Fruit fly (Drosophila melanogaster) whole organism, embryonic: ENCODE results near the gene Srg3.

ENCODE experiments used
- Aef1 ChIP-seq: fragments of 200-800 bp; sonication (Bioruptor generic); IDR thresholded peaks from 3 replicates; pipeline ENCODE4 v1.3.6; 2022; ENCODE audit warnings: missing biosample characterization, missing genetic modification characterization
- BEAF-32 ChIP-seq: fragments of 200-800 bp; sonication (Bioruptor generic); optimal IDR thresholded peaks from 3 replicates; lab custom pipeline; 2017; ENCODE audit warnings: missing biosample characterization, missing genetic modification characterization, mild to moderate bottlenecking, moderate library complexity, missing genetic modification reagents
- C15 ChIP-seq: fragments of 200-800 bp; sonication (Bioruptor generic); IDR thresholded peaks from 3 replicates; pipeline ENCODE4 v1.3.6; 2022; ENCODE audit warnings: missing biosample characterization, missing genetic modification characterization
- CG10565 ChIP-seq: fragments of 200-800 bp; sonication (Bioruptor generic); optimal IDR thresholded peaks from 3 replicates; lab custom pipeline; 2016; ENCODE audit warnings: missing biosample characterization, mild to moderate bottlenecking, missing genetic modification characterization
- CG11504 ChIP-seq: fragments of 200-800 bp; sonication (Bioruptor generic); optimal IDR thresholded peaks from 3 replicates; lab custom pipeline; 2019; ENCODE audit warnings: missing biosample characterization, mild to moderate bottlenecking, missing genetic modification characterization, moderate library complexity
- CG11695 ChIP-seq: fragments of 200-800 bp; sonication (Bioruptor generic); IDR thresholded peaks from 3 replicates; pipeline ENCODE4 v1.3.6; 2022; ENCODE audit warnings: missing biosample characterization, missing genetic modification characterization
- CG11723 ChIP-seq: fragments of 200-800 bp; sonication (Bioruptor generic); optimal IDR thresholded peaks from 2 replicates; lab custom pipeline; 2017; ENCODE audit warnings: missing biosample characterization, mild to moderate bottlenecking, missing genetic modification characterization
- CG12744 ChIP-seq: fragments of 200-800 bp; sonication (Bioruptor generic); optimal IDR thresholded peaks from 2 replicates; lab custom pipeline; 2016; ENCODE audit warnings: missing biosample characterization, missing genetic modification characterization
- CG13775 ChIP-seq: fragments of 200-800 bp; sonication (Bioruptor generic); optimal IDR thresholded peaks from 3 replicates; lab custom pipeline; 2017; ENCODE audit warnings: missing biosample characterization, mild to moderate bottlenecking, missing genetic modification characterization
- CG14667 ChIP-seq: fragments of 200-800 bp; sonication (Bioruptor generic); IDR thresholded peaks from 2 replicates; pipeline ENCODE4 v1.3.6; 2022; ENCODE audit warnings: missing biosample characterization, missing genetic modification characterization
- CG1832 ChIP-seq: fragments of 200-800 bp; sonication (Bioruptor generic); optimal IDR thresholded peaks from 2 replicates; lab custom pipeline; 2017; ENCODE audit warnings: missing biosample characterization, mild to moderate bottlenecking, missing genetic modification characterization, inconsistent platforms
- CG3847 ChIP-seq: fragments of 200-800 bp; sonication (Bioruptor generic); IDR thresholded peaks from 2 replicates; pipeline ENCODE4 v1.3.6; 2022; ENCODE audit warnings: missing biosample characterization, missing genetic modification characterization
- CG5953 ChIP-seq: fragments of 200-800 bp; sonication (Bioruptor generic); IDR thresholded peaks from 2 replicates; pipeline ENCODE4 v1.3.6; 2022; ENCODE audit warnings: missing biosample characterization, missing genetic modification characterization
- CG7357 ChIP-seq: fragments of 200-800 bp; sonication (Bioruptor generic); IDR thresholded peaks from 3 replicates; pipeline ENCODE4 v1.3.6; 2022; ENCODE audit warnings: missing biosample characterization, missing genetic modification characterization
- CG7556 ChIP-seq: fragments of 200-800 bp; sonication (Bioruptor generic); optimal IDR thresholded peaks from 2 replicates; lab custom pipeline; 2017; ENCODE audit warnings: missing biosample characterization, mild to moderate bottlenecking, missing genetic modification characterization
- CG9437 ChIP-seq: fragments of 200-800 bp; sonication (Bioruptor generic); optimal IDR thresholded peaks from 2 replicates; lab custom pipeline; 2018; ENCODE audit warnings: missing biosample characterization, mild to moderate bottlenecking, missing genetic modification characterization
- CHES-1-like ChIP-seq: fragments of 200-800 bp; sonication (Bioruptor generic); optimal IDR thresholded peaks from 2 replicates; lab custom pipeline; 2016; ENCODE audit warnings: missing biosample characterization, missing genetic modification characterization
- Dad ChIP-seq: fragments of 200-800 bp; sonication (Bioruptor generic); optimal IDR thresholded peaks from 3 replicates; lab custom pipeline; 2016; ENCODE audit warnings: missing biosample characterization, missing genetic modification characterization
- Drgx ChIP-seq: fragments of 200-800 bp; sonication (Bioruptor generic); IDR thresholded peaks from 2 replicates; pipeline ENCODE4 v1.3.6; 2022; ENCODE audit warnings: missing biosample characterization, missing genetic modification characterization
- Fer3 ChIP-seq: fragments of 200-800 bp; sonication (Bioruptor generic); optimal IDR thresholded peaks from 2 replicates; lab custom pipeline; 2018; ENCODE audit warnings: missing biosample characterization, mild to moderate bottlenecking, missing genetic modification characterization, moderate library complexity
- Gsc ChIP-seq: fragments of 200-800 bp; sonication (Bioruptor generic); IDR thresholded peaks from 2 replicates; pipeline ENCODE4 v1.3.6; 2022; ENCODE audit warnings: missing biosample characterization, missing genetic modification characterization
- HLH3B ChIP-seq: fragments of 200-800 bp; sonication (Bioruptor generic); IDR thresholded peaks from 2 replicates; pipeline ENCODE4 v1.3.6; 2022; ENCODE audit warnings: missing biosample characterization, missing genetic modification characterization
- Hr39 ChIP-seq: fragments of >200 bp; optimal IDR thresholded peaks from 2 replicates; lab custom pipeline; 2017
- Hr51 ChIP-seq, 2 experiments: fragments of 200-800 bp; sonication (Bioruptor generic); optimal IDR thresholded peaks; 2 replicates in 1 of 2; 3 replicates in 1 of 2; lab custom pipeline; 2016 to 2018; ENCODE audit warnings: missing biosample characterization in 2 of 2, missing genetic modification characterization in 2 of 2, mild to moderate bottlenecking in 1 of 2, moderate library complexity in 1 of 2
- Lim3 ChIP-seq: fragments of 200-800 bp; sonication (Bioruptor generic); IDR thresholded peaks from 2 replicates; pipeline ENCODE4 v1.3.6; 2022; ENCODE audit warnings: missing biosample characterization, missing genetic modification characterization
- Rx ChIP-seq: fragments of 200-800 bp; sonication (Bioruptor generic); IDR thresholded peaks from 2 replicates; pipeline ENCODE4 v1.3.6; 2022; ENCODE audit warnings: missing biosample characterization, missing genetic modification characterization
- ato ChIP-seq: fragments of 200-800 bp; sonication (Bioruptor generic); IDR thresholded peaks from 2 replicates; pipeline ENCODE4 v1.3.6; 2022; ENCODE audit warnings: missing biosample characterization, missing genetic modification characterization; ENCODE audit not compliant: partially characterized antibody
- bbx ChIP-seq: fragments of 200-800 bp; sonication (Bioruptor generic); IDR thresholded peaks from 2 replicates; pipeline ENCODE4 v1.3.6; 2022; ENCODE audit warnings: missing biosample characterization, missing genetic modification characterization; ENCODE audit not compliant: partially characterized antibody
- cato ChIP-seq: fragments of 200-800 bp; sonication (Bioruptor generic); optimal IDR thresholded peaks from 2 replicates; lab custom pipeline; 2016; ENCODE audit warnings: missing biosample characterization, missing genetic modification characterization, borderline replicate concordance
- caup ChIP-seq: fragments of 200-800 bp; sonication (Bioruptor generic); optimal IDR thresholded peaks from 3 replicates; lab custom pipeline; 2017; ENCODE audit warnings: missing biosample characterization, mild to moderate bottlenecking, missing genetic modification characterization, moderate library complexity; ENCODE audit not compliant: severe bottlenecking
- corto ChIP-seq: fragments of 200-800 bp; sonication (Bioruptor generic); optimal IDR thresholded peaks from 2 replicates; lab custom pipeline; 2016; ENCODE audit warnings: missing biosample characterization, mild to moderate bottlenecking, missing genetic modification characterization, moderate library complexity
- crol ChIP-seq: fragments of 200-800 bp; sonication (Bioruptor generic); IDR thresholded peaks from 2 replicates; pipeline ENCODE4 v1.3.6; 2022; ENCODE audit warnings: missing biosample characterization, missing genetic modification characterization
- dpn ChIP-seq, 2 experiments: fragments of 200-800 bp; sonication (Bioruptor generic); optimal IDR thresholded peaks; 3 replicates each; lab custom pipeline; 2016; ENCODE audit warnings: missing biosample characterization in 2 of 2, missing genetic modification characterization in 2 of 2
- gce ChIP-seq: fragments of 200-800 bp; sonication (Bioruptor generic); IDR thresholded peaks from 3 replicates; pipeline ENCODE4 v1.3.6; 2022; ENCODE audit warnings: missing biosample characterization, missing genetic modification characterization
- gcm2 ChIP-seq: fragments of 200-800 bp; sonication (Bioruptor generic); optimal IDR thresholded peaks from 2 replicates; lab custom pipeline; 2016; ENCODE audit warnings: missing biosample characterization, missing genetic modification characterization
- gsb-n ChIP-seq: fragments of 200-800 bp; sonication (Bioruptor generic); optimal IDR thresholded peaks from 3 replicates; lab custom pipeline; 2018; ENCODE audit warnings: missing biosample characterization, mild to moderate bottlenecking, missing genetic modification characterization
- lmd ChIP-seq: fragments of 200-800 bp; sonication (Bioruptor generic); IDR thresholded peaks from 2 replicates; pipeline ENCODE4 v1.3.6; 2022; ENCODE audit warnings: missing biosample characterization, missing genetic modification characterization
- lov ChIP-seq, 2 experiments: fragments of 200-800 bp in 1 of 2; fragments of >200 bp in 1 of 2; sonication (Bioruptor generic) in 1 of 2; IDR thresholded peaks in 1 of 2; optimal IDR thresholded peaks in 1 of 2; 2 replicates in 1 of 2; 3 replicates in 1 of 2; pipeline versions ENCODE4 v1.3.6 to Lab custom; 2017 to 2022; ENCODE audit warnings: missing biosample characterization in 1 of 2, missing genetic modification characterization in 1 of 2
- mld ChIP-seq: fragments of 200-800 bp; sonication (Bioruptor generic); IDR thresholded peaks from 3 replicates; pipeline ENCODE4 v1.3.6; 2022; ENCODE audit warnings: missing biosample characterization, missing genetic modification characterization; ENCODE audit not compliant: partially characterized antibody
- org-1 ChIP-seq: fragments of 200-800 bp; sonication (Bioruptor generic); optimal IDR thresholded peaks from 2 replicates; lab custom pipeline; 2017; ENCODE audit warnings: missing biosample characterization, missing genetic modification characterization
- prd ChIP-seq, 3 experiments: fragments of >200 bp in 2 of 3; fragments of 200-800 bp in 1 of 3; sonication (Bioruptor generic) in 1 of 3; optimal IDR thresholded peaks in 2 of 3; IDR thresholded peaks in 1 of 3; 2 replicates in 2 of 3; 3 replicates in 1 of 3; pipeline versions ENCODE4 v1.3.6 to Lab custom; 2017 to 2022; ENCODE audit warnings: missing biosample characterization in 1 of 3, missing genetic modification characterization in 1 of 3
- pum ChIP-seq: fragments of 200-800 bp; sonication (Bioruptor generic); optimal IDR thresholded peaks from 2 replicates; lab custom pipeline; 2016; ENCODE audit warnings: missing biosample characterization, missing genetic modification characterization
- slbo ChIP-seq: fragments of 200-800 bp; sonication (Bioruptor generic); IDR thresholded peaks from 2 replicates; pipeline ENCODE4 v1.3.6; 2022; ENCODE audit warnings: missing biosample characterization, missing genetic modification characterization
- stwl ChIP-seq: fragments of 200-800 bp; sonication (Bioruptor generic); optimal IDR thresholded peaks from 3 replicates; lab custom pipeline; 2018; ENCODE audit warnings: missing biosample characterization, mild to moderate bottlenecking, missing genetic modification characterization, moderate library complexity
- tap ChIP-seq: fragments of 200-800 bp; optimal IDR thresholded peaks from 3 replicates; lab custom pipeline; 2019; ENCODE audit warnings: missing biosample characterization, mild to moderate bottlenecking, missing genetic modification characterization, moderate library complexity
- toy ChIP-seq: fragments of 200-800 bp; sonication (Bioruptor generic); IDR thresholded peaks from 2 replicates; pipeline ENCODE4 v1.3.6; 2022; ENCODE audit warnings: missing biosample characterization, missing genetic modification characterization
- vvl ChIP-seq: fragments of 200-800 bp; sonication (Bioruptor generic); IDR thresholded peaks from 2 replicates; pipeline ENCODE4 v1.3.6; 2022; ENCODE audit warnings: missing biosample characterization, missing genetic modification characterization
- yki ChIP-seq: fragments of >200 bp; optimal IDR thresholded peaks from 3 replicates; lab custom pipeline; 2018

The Srg3 gene

DNA sequence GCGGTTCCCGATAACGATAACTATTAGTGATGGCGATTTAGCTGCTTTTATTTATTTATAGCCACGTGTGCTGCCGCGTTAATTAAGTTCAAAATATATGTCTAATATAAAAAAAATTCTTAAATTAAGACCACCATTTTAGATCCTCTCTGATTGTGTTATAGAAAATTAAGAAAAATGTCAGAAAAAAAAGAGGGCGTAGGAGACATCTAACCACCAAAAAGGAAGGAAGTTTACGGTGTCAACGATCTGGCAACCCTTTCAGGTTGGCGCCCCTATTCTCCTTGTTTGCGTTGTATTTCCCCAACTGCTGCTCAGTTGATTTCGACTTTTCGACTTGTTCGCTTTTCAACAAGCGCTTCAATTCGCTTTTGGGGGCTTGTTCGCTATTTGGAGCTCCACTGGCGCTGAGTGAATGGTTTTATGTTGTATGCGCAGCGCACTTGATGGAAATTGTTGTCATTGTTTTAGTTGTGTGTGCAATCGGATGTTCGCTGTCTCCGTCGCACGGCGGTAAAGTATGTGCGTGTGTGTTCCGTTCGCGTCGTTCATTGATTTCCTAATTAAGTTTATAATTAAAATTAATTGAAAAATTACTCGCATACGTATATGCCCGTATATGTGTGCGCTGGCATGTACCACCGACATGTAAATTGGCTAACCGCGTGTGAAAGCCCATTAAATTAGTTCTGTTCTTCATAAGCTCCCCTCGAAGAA, 17.9 kb downstream of the Srg3 start, which contains the start of the genes CG3434 and CG44838 (continued):
- TF ChIP-seq CG11723 (GFP tag; lab: Kevin White, UChicago) (peak; percentile 64), tap (tag; lab: Kevin White, UChicago) (peak; percentile 36), yki (lab: Kevin White, UChicago) (no peak), mld (GFP tag; lab: Robert Waterston, UW) (no peak), CG11695 (GFP tag; lab: Robert Waterston, UW) (peak; percentile 67; the same call in 2 of the 3 replicates), Drgx (GFP tag; lab: Robert Waterston, UW) (peak; percentile 58), Lim3 (no peak), Dad (GFP tag; lab: Kevin White, UChicago) (peak; percentile 71), stwl (tag; lab: Kevin White, UChicago) (peak; percentile 75), CG5953 (GFP tag; lab: Robert Waterston, UW) (no peak), pum (peak; percentile 73), gce (GFP tag; lab: Robert Waterston, UW) (no peak), slbo (peak; percentile 81), vvl (peak; percentile 88), ato (GFP tag; lab: Robert Waterston, UW) (no peak), lov (optimal IDR thresholded peaks at IDR 0.05; lab: Kevin White, UChicago) (no peak), lov (GFP tag; IDR thresholded peaks at IDR 0.05; lab: Robert Waterston, UW) (0 out of 3 replicates have a peak, but pooled peaks have one; percentile 35), Rx (peak; percentile 53; the same call in 1 of the 2 replicates), gsb-n (tag; lab: Kevin White, UChicago) (peak; percentile 36), dpn (GFP tag; optimal IDR thresholded peaks at IDR 0.05; lab: Kevin White, UChicago) (peak; percentile 74 to 84), CHES-1-like (GFP tag; lab: Kevin White, UChicago) (peak; percentile 75), prd (optimal IDR thresholded peaks at IDR 0.05; lab: Kevin White, UChicago) (no peak), prd (GFP tag; IDR thresholded peaks at IDR 0.05; lab: Robert Waterston, UW) (peak; percentile 86), CG7556 (GFP tag; lab: Kevin White, UChicago) (peak; percentile 72), BEAF-32 (peak; percentile 38), HLH3B (GFP tag; lab: Robert Waterston, UW) (peak; percentile 67), lmd (GFP tag; lab: Robert Waterston, UW) (peak; percentile 70), CG13775 (peak; percentile 89), toy (no peak), crol (GFP tag; lab: Robert Waterston, UW) (no peak), CG3847 (GFP tag; lab: Robert Waterston, UW) (peak; percentile 86), Aef1 (GFP tag; lab: Robert Waterston, UW) (peak; percentile 57), CG12744 (GFP tag; lab: Kevin White, UChicago) (peak; percentile 28), caup (peak; percentile 83), CG14667 (GFP tag; lab: Robert Waterston, UW) (peak; percentile 47; the same call in 1 of the 2 replicates), org-1 (no peak), Fer3 (tag; lab: Kevin White, UChicago) (peak; percentile 71), CG11504 (tag; lab: Kevin White, UChicago) (peak; percentile 79), CG1832 (GFP tag; lab: Kevin White, UChicago) (peak; percentile 18), Gsc (GFP tag; lab: Robert Waterston, UW) (no peak; the same call in 1 of the 2 replicates), CG7357 (peak; percentile 44; the same call in 1 of the 3 replicates), C15 (GFP tag; lab: Robert Waterston, UW) (peak; percentile 52; the same call in 1 of the 3 replicates), cato (GFP tag; lab: Kevin White, UChicago) (peak; percentile 77), bbx (peak; percentile 25; the same call in 1 of the 2 replicates), CG10565 (GFP tag; lab: Kevin White, UChicago) (peak; percentile 11), corto (peak; percentile 42), Hr51 (GFP tag; optimal IDR thresholded peaks at IDR 0.05; lab: Kevin White, UChicago) (peak; percentile 66 to 81), CG9437 (GFP tag; lab: Kevin White, UChicago) (peak; percentile 82), gcm2 (peak; percentile 77), Hr39 (lab: Kevin White, UChicago) (no peak)
